Worm (Caenorhabditis elegans) whole organism, young adult: ENCODE measurements around the gene C17E7.9.

Experiments used
- akir-1 ChIP-seq: fragments of 200-800 bp; sonication (Bioruptor generic); optimal IDR thresholded peaks from 2 replicates; lab custom pipeline; 2018; ENCODE audit warnings: mild to moderate bottlenecking, missing genetic modification characterization, moderate library complexity, missing compliant biosample characterization
- pha-4 ChIP-seq: fragments of 150-350 bp; sonication (generic microtip); optimal IDR thresholded peaks from 2 replicates; lab custom pipeline; 2014; ENCODE audit warnings: missing biosample characterization, missing genetic modification reagents, missing genetic modification characterization
- snpc-4 ChIP-seq, 5 experiments: fragments of 150-350 bp in 1 of 5; sonication (generic microtip) in 4 of 5; optimal IDR thresholded peaks; 2 replicates each; lab custom pipeline; 2014 to 2018; ENCODE audit warnings: missing genetic modification characterization in 5 of 5, missing biosample characterization in 3 of 5, antibody characterized with exemption in 2 of 5, mild to moderate bottlenecking in 2 of 5, missing compliant biosample characterization in 2 of 5, missing genotype in 2 of 5, moderate library complexity in 2 of 5, missing genetic modification reagents in 1 of 5

DNA sequence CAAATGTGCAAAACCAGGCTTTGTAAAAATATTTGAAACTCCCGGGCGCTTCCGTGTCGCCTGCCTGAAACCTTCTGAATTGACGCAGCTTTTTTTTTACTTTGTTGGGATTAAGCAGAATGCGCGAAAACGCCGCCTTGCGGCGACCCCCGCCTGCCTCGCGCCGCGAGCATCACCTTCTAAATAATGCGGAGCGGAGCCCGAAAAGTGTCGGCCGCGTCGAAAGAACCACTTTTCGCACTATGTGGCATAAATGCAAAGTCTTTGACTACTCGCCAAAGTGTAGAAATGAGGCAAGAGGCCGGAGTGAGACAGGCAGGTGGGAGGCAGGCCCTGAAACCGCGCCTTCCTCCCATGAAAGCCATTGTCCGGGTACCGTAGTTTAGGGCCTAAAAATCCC lies 22.5 kb upstream of the C17E7.9 start:
- TF ChIP-seq pha-4 (tag; lab: Kevin White, UChicago) = no peak
- TF ChIP-seq akir-1 = no peak
- TF ChIP-seq snpc-4 (GFP tag; optimal IDR thresholded peaks at IDR 0.05; lab: Kevin White, UChicago) = no peak
- TF ChIP-seq snpc-4 (tag; optimal IDR thresholded peaks at IDR 0.05; lab: Kevin White, UChicago) = peak in 2 of 4 experiments; percentile 60 to 79
